Worm (Caenorhabditis elegans) whole organism, L4/young adult: ENCODE data around the gene fbxb-43.
"Not testable (repeated sequence)": the region's sequence is repeated elsewhere in the genome, so short reads cannot be mapped to it uniquely, and the experiment has no call there.

Experiments used
- W03F9.2 ChIP-seq: fragments of 150-350 bp; optimal IDR thresholded peaks from 2 replicates; lab custom pipeline; 2014; ENCODE audit warnings: missing biosample characterization, missing genetic modification characterization
- dao-5 ChIP-seq: sonication (generic microtip); optimal IDR thresholded peaks from 2 replicates; lab custom pipeline; 2016; ENCODE audit warnings: missing genotype, missing genetic modification characterization, moderate library complexity, missing compliant biosample characterization
- him-1 ChIP-seq: sonication (generic microtip); optimal IDR thresholded peaks from 2 replicates; lab custom pipeline; 2016; ENCODE audit warnings: missing genotype, missing genetic modification reagents, missing genetic modification characterization, missing compliant biosample characterization

fbxb-43 gene

DNA sequence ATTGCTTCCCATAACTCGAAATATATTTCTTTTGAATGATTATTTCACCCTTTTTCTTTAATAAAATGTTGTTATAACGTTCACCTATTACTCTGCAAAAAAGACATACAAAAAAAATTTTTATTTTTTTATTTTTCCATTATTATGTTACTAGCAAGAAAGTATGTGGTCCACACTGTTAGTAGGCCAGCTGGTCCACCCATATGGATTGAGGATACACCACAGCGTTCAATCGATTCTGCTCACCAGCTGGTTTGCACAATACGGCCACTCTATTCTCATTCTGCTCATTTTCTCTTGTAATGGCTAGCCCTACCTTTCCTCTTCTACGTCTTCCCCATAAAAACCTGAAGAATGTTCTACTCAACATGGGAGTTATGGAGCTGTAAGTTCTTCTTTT, 2.6 kb downstream of the fbxb-43 start, which contains the start of gene fbxb-44:
fbxb-44 (plus strand) TSS at position 301 of the 400 bp plus-strand sequence.
- TF ChIP-seq W03F9.2, result no peak
- no peak for TF ChIP-seq dao-5
- no peak for TF ChIP-seq him-1 (tag; lab: Kevin White, UChicago)

DNA sequence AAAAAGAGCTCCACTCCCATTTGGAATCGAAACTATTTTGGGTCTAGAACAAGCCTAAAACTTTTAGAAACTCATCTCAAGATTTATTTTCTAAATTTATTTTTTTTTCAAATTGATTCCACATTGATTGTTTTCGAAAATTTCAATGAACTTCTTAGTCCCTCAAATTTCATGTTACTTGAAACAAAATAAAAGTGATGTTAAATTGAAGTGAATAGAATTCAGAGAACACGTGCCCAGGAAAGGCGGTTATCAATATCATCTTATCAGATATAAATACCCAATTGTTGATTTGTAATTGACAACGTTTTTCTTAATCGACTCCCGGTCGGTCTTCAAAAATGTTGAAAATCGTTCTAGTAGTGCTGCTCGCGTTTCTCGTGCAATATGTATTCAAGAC, 4.6 kb downstream of the fbxb-43 start, which contains the start of gene poml-4:
poml-4 (plus strand) TSS at position 301 of the 400 bp plus-strand sequence.
- TF ChIP-seq W03F9.2; dao-5; him-1 (tag; lab: Kevin White, UChicago): not testable (repeated sequence)

ce11 chrII:1543182-1543581, 7.2 kb downstream of the fbxb-43 start, which contains the start of gene K05F6.4:
K05F6.4 (plus strand) TSS chrII:1543482.
- TF ChIP-seq W03F9.2; dao-5; him-1 (tag; lab: Kevin White, UChicago): not testable (repeated sequence)

ce11 chrII:1545625-1546024, 9.6 kb downstream of the fbxb-43 start, which contains the start of gene K05F6.12:
K05F6.12 (plus strand) TSS chrII:1545925.
- TF ChIP-seq W03F9.2, result no peak
- no peak for TF ChIP-seq him-1 (tag; lab: Kevin White, UChicago)
- no peak for TF ChIP-seq dao-5

DNA sequence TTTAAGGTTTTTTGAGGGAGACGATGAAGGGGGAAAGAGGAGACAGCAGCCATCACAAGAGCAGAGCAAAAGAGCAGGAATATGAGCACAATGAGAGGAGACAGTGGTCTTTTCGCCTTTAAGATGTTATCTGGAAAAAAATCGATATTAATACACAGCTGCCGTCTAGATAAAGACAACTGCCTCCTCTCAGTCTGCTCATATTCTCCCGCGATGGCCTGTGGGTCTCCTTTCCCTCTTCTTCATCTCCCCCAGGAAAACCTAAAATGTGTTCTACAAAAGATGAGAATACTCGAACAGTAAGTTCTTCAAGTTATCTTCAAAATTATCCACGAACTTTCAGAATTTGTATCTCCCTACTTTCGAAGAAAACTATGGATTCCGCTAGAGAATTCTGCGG, 14.5 kb downstream of the fbxb-43 start, which contains the start of the genes fbxb-52 and fbxb-51:
fbxb-52 (minus strand) TSS at position 101 of the 400 bp plus-strand sequence.
fbxb-51 (plus strand) TSS at position 212 of the 400 bp plus-strand sequence.
- TF ChIP-seq dao-5 (no peak), W03F9.2 (no peak), him-1 (tag; lab: Kevin White, UChicago) (no peak)

DNA sequence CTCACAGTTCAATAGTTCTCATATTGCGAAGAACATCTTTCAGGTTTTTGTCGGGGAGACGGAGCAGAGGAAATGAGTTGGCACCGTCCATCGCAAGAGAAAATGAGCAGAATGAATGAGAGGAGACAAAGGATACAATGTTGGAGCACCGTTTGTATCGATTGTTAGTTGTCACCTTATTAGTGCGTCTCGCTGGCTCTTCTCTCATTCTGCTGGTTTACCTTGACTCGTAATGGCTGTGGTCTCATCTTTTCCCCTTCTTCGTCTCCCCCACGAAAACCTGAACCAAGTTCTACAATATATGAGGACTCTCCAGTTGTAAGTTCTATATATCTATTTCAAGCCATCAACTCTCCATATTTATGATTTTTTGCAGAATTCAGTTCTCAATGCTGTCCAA, 20.2 kb downstream of the fbxb-43 start, which contains the start of the genes fbxb-54 and fbxb-50:
fbxb-54 (minus strand) TSS at position 101 of the 400 bp plus-strand sequence.
fbxb-50 (plus strand) TSS at position 227 of the 400 bp plus-strand sequence.
- not testable (repeated sequence) for TF ChIP-seq him-1 (tag; lab: Kevin White, UChicago); dao-5; W03F9.2

ce11 chrII:1560839-1561238, 24.8 kb downstream of the fbxb-43 start:
- no peak for TF ChIP-seq dao-5
- TF ChIP-seq W03F9.2, result no peak
- no peak for TF ChIP-seq him-1 (tag; lab: Kevin White, UChicago)

DNA sequence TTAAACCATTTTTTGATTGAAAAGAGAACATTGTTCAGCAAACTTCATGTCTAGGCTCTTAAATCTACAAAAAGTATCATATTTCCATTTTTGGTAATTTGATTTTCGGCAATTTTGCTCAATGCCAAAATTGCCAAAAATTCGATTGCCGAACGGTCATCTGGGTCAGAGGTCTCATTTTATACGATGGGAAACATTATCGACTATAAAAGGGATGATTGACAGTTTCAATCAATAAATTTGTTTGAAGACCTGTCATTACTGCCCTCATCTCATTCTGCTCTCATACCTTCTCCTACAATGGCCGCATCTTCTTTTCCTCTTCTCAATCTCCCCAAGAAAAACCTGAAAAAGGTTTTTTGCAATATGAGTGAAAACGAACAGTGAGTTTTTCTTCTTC, 25.8 kb downstream of the fbxb-43 start, which contains the start of gene K05F6.14:
K05F6.14 (plus strand) TSS at position 301 of the 400 bp plus-strand sequence.
- TF ChIP-seq him-1 (tag; lab: Kevin White, UChicago) (no peak), dao-5 (no peak), W03F9.2 (no peak)

ce11 chrII:1567646-1568045, 31.6 kb downstream of the fbxb-43 start, which contains the start of gene K05F6.8:
K05F6.8 (minus strand) TSS chrII:1567746.
- TF ChIP-seq him-1 (tag; lab: Kevin White, UChicago) (no peak), dao-5 (no peak), W03F9.2 (no peak)

ce11 chrII:1568214-1568613, 32.2 kb downstream of the fbxb-43 start, which contains the start of gene fbxb-49:
fbxb-49 (plus strand) TSS chrII:1568514.
- TF ChIP-seq W03F9.2 (no peak), dao-5 (no peak), him-1 (tag; lab: Kevin White, UChicago) (no peak)

DNA sequence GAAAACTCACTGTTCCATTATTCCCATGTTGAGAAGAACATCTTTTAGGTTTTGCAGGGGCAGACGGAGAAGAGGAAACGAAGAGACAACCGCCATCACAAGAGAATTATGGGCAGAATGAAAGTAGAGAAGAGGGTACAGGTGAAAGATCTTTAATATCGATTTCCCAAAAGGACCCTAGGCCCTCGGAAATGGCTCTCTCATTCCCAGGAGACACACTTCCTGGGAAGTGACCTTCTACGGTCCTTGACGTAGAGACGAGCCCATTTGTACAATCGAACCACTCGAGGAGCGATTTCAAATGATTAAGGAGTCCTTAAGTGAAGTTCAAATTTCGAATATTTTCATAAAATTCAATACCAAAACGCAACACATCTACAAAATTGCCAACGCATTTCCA, 35.0 kb downstream of the fbxb-43 start, which contains the start of gene fbxb-46:
fbxb-46 (minus strand) TSS at position 101 of the 400 bp plus-strand sequence.
- no peak for TF ChIP-seq dao-5
- no peak for TF ChIP-seq him-1 (tag; lab: Kevin White, UChicago)
- no peak for TF ChIP-seq W03F9.2

- TF ChIP-seq W03F9.2 (no peak), dao-5 (no peak), him-1 (tag; lab: Kevin White, UChicago) (no peak)
Observed at ce11 chrII:1576030-1576429, 40.0 kb downstream of the fbxb-43 start, which contains the start of gene K05F6.10. K05F6.10 (minus strand) TSS chrII:1576130.

DNA sequence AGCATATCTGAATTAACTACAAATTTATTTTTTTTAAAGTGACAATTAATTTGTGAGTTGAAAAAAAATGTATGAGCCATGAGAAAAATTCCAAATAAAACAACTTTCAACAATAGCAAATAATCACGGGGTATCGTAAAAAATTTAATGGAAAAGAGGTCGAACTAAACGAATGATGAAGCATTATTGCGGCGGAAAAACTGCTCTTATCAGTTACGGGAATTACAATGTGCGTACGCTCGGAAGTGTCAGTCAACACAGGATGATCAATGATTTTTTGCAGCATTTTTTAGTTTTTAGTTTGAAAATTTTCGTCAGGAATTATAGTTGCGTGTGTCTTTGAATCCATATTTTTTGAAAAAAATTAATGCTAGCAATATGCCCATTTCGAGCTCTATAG, 40.7 kb downstream of the fbxb-43 start:
- TF ChIP-seq him-1 (tag; lab: Kevin White, UChicago) (no peak), W03F9.2 (no peak), dao-5 (no peak)

ce11 chrII:1579886-1580285, 43.9 kb downstream of the fbxb-43 start, which contains the start of gene math-38:
math-38 (minus strand) TSS chrII:1579986.
- no peak for TF ChIP-seq dao-5
- TF ChIP-seq W03F9.2, result no peak

ce11 chrII:1584140-1584539, 48.1 kb downstream of the fbxb-43 start, which contains the start of gene clec-21:
clec-21 (minus strand) TSS chrII:1584240.
- TF ChIP-seq dao-5 (no peak), W03F9.2 (no peak), him-1 (tag; lab: Kevin White, UChicago) (no peak)
